Fruit fly (Drosophila melanogaster): ENCODE measurements around the gene CG17928.

The CG17928 gene

DNA sequence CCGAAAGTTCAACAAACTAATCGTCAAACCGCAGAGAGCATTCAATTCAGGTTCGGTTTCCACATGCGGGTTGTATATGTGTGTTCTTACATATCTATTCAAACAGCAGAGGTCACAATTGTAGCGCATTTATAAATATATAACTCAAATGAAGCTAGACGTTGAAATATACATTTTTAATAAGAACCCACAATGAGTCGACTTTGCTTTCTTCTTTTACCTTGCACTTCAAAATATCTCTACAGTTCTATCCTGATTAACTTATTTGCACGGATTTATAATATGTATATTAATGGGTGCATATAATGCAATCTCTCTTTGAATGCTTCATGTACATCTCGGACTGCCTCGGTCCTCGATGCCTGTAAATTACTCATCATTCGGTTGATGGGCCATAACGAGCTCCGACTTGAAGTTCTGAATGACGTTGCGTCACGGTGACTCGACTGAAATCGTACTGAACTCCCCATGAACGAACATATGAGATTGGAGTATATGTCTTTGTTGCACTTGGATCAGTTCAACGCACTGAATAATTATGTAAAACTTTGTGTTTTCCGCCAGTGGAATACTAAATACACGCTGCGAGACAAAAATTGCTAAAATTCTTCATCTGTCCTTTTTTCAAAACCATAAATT is 27.1 kb downstream of the CG17928 start (continued):
- TF ChIP-seq org-1 (GFP tag; optimal IDR thresholded peaks at IDR 0.05) (peak; percentile 22), Oaz (GFP tag; IDR thresholded peaks at IDR 0.05) (no peak), CG5953 (GFP tag; IDR thresholded peaks at IDR 0.05) (no peak), pros (GFP tag; optimal IDR thresholded peaks at IDR 0.05) (no peak), Hmr (GFP tag; optimal IDR thresholded peaks at IDR 0.05) (no peak), CG9609 (GFP tag; optimal IDR thresholded peaks at IDR 0.05) (no peak), dati (GFP tag; IDR thresholded peaks at IDR 0.05) (no peak), CG43689 (GFP tag; IDR thresholded peaks at IDR 0.05) (no peak), CG16815 (GFP tag; optimal IDR thresholded peaks at IDR 0.05) (no peak), CG1602 (GFP tag; optimal IDR thresholded peaks at IDR 0.05) (no peak), CG11504 (tag; optimal IDR thresholded peaks at IDR 0.05) (peak; percentile 43), repo (GFP tag; optimal IDR thresholded peaks at IDR 0.05) (no peak), C15 (GFP tag; IDR thresholded peaks at IDR 0.05) (no peak), CG8290 (GFP tag; optimal IDR thresholded peaks at IDR 0.05) (no peak), CG8290 (tag; optimal IDR thresholded peaks at IDR 0.05) (no peak), Six4 (GFP tag; optimal IDR thresholded peaks at IDR 0.05) (no peak), CG17186 (GFP tag; optimal IDR thresholded peaks at IDR 0.05) (no peak), HLH4C (GFP tag; IDR thresholded peaks at IDR 0.05; ENCODE audit: partially characterized antibody) (no peak), CG33557 (GFP tag; optimal IDR thresholded peaks at IDR 0.05) (no peak), sens (GFP tag) (peak; percentile 91), CG6654 (GFP tag; optimal IDR thresholded peaks at IDR 0.05) (no peak), nerfin-2 (GFP tag; IDR thresholded peaks at IDR 0.05; ENCODE audit: partially characterized antibody) (no peak), CG15696 (tag; optimal IDR thresholded peaks at IDR 0.05) (no peak), Dref (GFP tag; IDR thresholded peaks at IDR 0.05) (no peak), esg (GFP tag; conservative IDR thresholded peaks at IDR 0.05) (no peak), Fer3 (tag; optimal IDR thresholded peaks at IDR 0.05) (no peak), CG7839 (tag; optimal IDR thresholded peaks at IDR 0.05) (peak; percentile 43), Hr39 (optimal IDR thresholded peaks at IDR 0.05) (no peak), HmgZ (tag; optimal IDR thresholded peaks at IDR 0.05) (no peak), CG1647 (GFP tag; optimal IDR thresholded peaks at IDR 0.05) (no peak), ro (GFP tag; IDR thresholded peaks at IDR 0.05) (no peak), gsb (GFP tag; IDR thresholded peaks at IDR 0.05) (no peak), pho (GFP tag; optimal IDR thresholded peaks at IDR 0.05) (no peak), maf-S (GFP tag; optimal IDR thresholded peaks at IDR 0.05) (no peak), Dip2 (GFP tag; IDR thresholded peaks at IDR 0.05) (no peak), jigr1 (GFP tag; IDR thresholded peaks at IDR 0.05) (no peak), NC2α (GFP tag; optimal IDR thresholded peaks at IDR 0.05) (no peak), CG17328 (GFP tag; IDR thresholded peaks at IDR 0.05) (peak; percentile 34; the same call in 1 of the 2 replicates), HLHmδ (GFP tag; optimal IDR thresholded peaks at IDR 0.05) (no peak), BtbVII (GFP tag; optimal IDR thresholded peaks at IDR 0.05) (no peak), CG18619 (GFP tag; optimal IDR thresholded peaks at IDR 0.05) (no peak), vvl (GFP tag; IDR thresholded peaks at IDR 0.05) (0 out of 2 replicates have a peak, but pooled peaks have one; percentile 42), CG8765 (GFP tag; IDR thresholded peaks at IDR 0.05) (no peak), az2 (GFP tag; optimal IDR thresholded peaks at IDR 0.05) (peak; percentile 40), slou (GFP tag; optimal IDR thresholded peaks at IDR 0.05) (no peak), nmo (GFP tag; optimal IDR thresholded peaks at IDR 0.05) (peak; percentile 37), CG1024 (GFP tag; IDR thresholded peaks at IDR 0.05) (no peak), dpn (GFP tag; optimal IDR thresholded peaks at IDR 0.05) (peak in 1 of 2 experiments; percentile 12), fd3F (GFP tag; optimal IDR thresholded peaks at IDR 0.05) (no peak), dan (GFP tag; IDR thresholded peaks at IDR 0.05) (no peak), wek (GFP tag; optimal IDR thresholded peaks at IDR 0.05) (no peak), Dbx (GFP tag; IDR thresholded peaks at IDR 0.05) (no peak), otp (GFP tag; IDR thresholded peaks at IDR 0.05) (no peak)
